Worm (Caenorhabditis elegans) whole organism, L2 larva: ENCODE results near the gene F10D2.10.

Experiments
- nhr-23 ChIP-seq: fragments of 150-350 bp; optimal IDR thresholded peaks from 2 replicates; lab custom pipeline; 2014; ENCODE audit warnings: missing biosample characterization, missing genetic modification reagents, missing genetic modification characterization
- skn-1 ChIP-seq: sonication (generic microtip); optimal IDR thresholded peaks from 2 replicates; lab custom pipeline; 2017; ENCODE audit warnings: missing biosample characterization, missing genetic modification characterization

DNA sequence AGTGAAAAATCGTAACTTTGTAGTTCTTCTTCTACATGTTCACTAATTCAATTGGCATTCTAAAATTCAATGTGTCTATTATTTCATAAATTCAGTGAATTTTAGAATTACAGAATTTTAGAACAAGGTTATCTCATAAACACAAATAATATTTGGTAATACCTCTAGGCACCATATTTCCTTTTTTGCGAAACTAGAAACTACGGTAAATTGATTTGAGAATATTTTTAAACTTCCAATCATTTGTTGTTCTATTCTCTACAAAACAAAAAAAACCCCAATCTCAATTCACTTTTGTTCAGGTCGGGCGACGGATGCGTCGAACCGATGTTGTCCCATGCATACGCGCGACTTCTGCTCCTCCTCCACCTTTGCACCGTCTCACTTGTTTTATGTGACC is 44.0 kb upstream of the F10D2.10 start, which contains the start of gene F09G2.1:
- no peak for TF ChIP-seq skn-1 (tag; lab: Kevin White, UChicago)
- TF ChIP-seq nhr-23 (tag; lab: Kevin White, UChicago): no peak
